Worm (Caenorhabditis elegans): ENCODE measurements around the gene ham-2.

DNA sequence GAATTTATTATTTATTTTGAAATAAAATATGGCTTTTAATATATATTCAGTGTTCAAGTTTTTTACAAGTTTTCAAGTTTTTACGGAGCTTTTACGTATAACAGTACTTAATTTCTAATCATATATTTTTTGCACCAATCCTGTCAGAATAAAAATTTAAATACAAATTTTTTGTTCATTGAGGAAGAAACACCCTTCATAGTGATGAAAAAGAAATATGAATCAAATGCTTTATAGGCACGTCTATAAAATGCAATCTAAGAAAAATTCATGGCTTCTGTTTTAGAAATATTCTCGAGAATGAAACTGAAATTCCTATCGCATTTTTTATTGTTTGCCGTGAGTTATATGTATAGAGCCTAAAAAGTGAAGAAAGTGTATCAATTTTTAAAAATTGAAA is 32.1 kb downstream of the ham-2 start, which contains the start of gene C05E11.2:
- TF ChIP-seq ama-1 (optimal IDR thresholded peaks at IDR 0.05) (no peak), flt-1 (GFP tag; IDR thresholded peaks at IDR 0.05) (no peak), tbx-37 (GFP tag; conservative IDR thresholded peaks at IDR 0.05) (no peak), hmg-4 (GFP tag; optimal IDR thresholded peaks at IDR 0.05) (no peak), F13C5.2 (tag; optimal IDR thresholded peaks at IDR 0.05) (no peak), tbx-11 (GFP tag; IDR thresholded peaks at IDR 0.05) (no peak), hnd-1 (tag; optimal IDR thresholded peaks at IDR 0.05) (no peak), ets-7 (tag; optimal IDR thresholded peaks at IDR 0.05) (no peak), ceh-36 (tag; optimal IDR thresholded peaks at IDR 0.05) (no peak)

Measured in whole organism, early embryonic.